Worm (Caenorhabditis elegans) whole organism, late embryonic: ENCODE measurements around the gene anmt-2.

ENCODE experiments used
- C08G9.2 ChIP-seq: sonication (generic microtip); optimal IDR thresholded peaks from 2 replicates; lab custom pipeline; 2016; ENCODE audit warnings: mild to moderate bottlenecking, missing genetic modification characterization, moderate library complexity, missing compliant biosample characterization
- C38D4.7 ChIP-seq: fragments of 200-800 bp; sonication (Bioruptor generic); optimal IDR thresholded peaks from 2 replicates; lab custom pipeline; 2018; ENCODE audit warnings: mild to moderate bottlenecking, missing genetic modification characterization, moderate library complexity, missing compliant biosample characterization
- K09A11.1 ChIP-seq: sonication (generic microtip); optimal IDR thresholded peaks from 2 replicates; lab custom pipeline; 2017; ENCODE audit warnings: antibody characterized with exemption, mild to moderate bottlenecking, missing genetic modification characterization, missing compliant biosample characterization; ENCODE audit not compliant: insufficient read depth
- T23F11.4 ChIP-seq: fragments of 200-800 bp; sonication (Bioruptor generic); optimal IDR thresholded peaks from 2 replicates; lab custom pipeline; 2018; ENCODE audit warnings: mild to moderate bottlenecking, missing genetic modification characterization, missing compliant biosample characterization
- ama-1 ChIP-seq: fragments of 150-350 bp; optimal IDR thresholded peaks from 2 replicates; lab custom pipeline; 2014
- ceh-14 ChIP-seq: sonication (generic microtip); optimal IDR thresholded peaks from 2 replicates; lab custom pipeline; 2016; ENCODE audit warnings: missing genotype, missing genetic modification characterization, missing compliant biosample characterization
- ceh-2 ChIP-seq: sonication (generic microtip); optimal IDR thresholded peaks from 2 replicates; lab custom pipeline; 2016; ENCODE audit warnings: missing genotype, missing genetic modification characterization, missing compliant biosample characterization
- ceh-34 ChIP-seq: sonication (generic microtip); optimal IDR thresholded peaks from 2 replicates; lab custom pipeline; 2016; ENCODE audit warnings: mild to moderate bottlenecking, missing genetic modification characterization, missing compliant biosample characterization
- ceh-48 ChIP-seq: sonication (generic microtip); optimal IDR thresholded peaks from 2 replicates; lab custom pipeline; 2016; ENCODE audit warnings: missing genetic modification characterization, inconsistent platforms, missing compliant biosample characterization
- ceh-6 ChIP-seq: fragments of 200-800 bp; sonication (Bioruptor generic); optimal IDR thresholded peaks from 2 replicates; lab custom pipeline; 2018; ENCODE audit warnings: mild to moderate bottlenecking, missing genetic modification characterization, missing compliant biosample characterization
- ceh-9 ChIP-seq: sonication (generic microtip); optimal IDR thresholded peaks from 2 replicates; lab custom pipeline; 2016; ENCODE audit warnings: mild to moderate bottlenecking, missing genetic modification characterization, inconsistent platforms, missing compliant biosample characterization
- che-1 ChIP-seq: sonication (generic microtip); optimal IDR thresholded peaks from 2 replicates; lab custom pipeline; 2016; ENCODE audit warnings: mild to moderate bottlenecking, missing genetic modification characterization, missing compliant biosample characterization
- elt-2 ChIP-seq: sonication (generic microtip); optimal IDR thresholded peaks from 2 replicates; lab custom pipeline; 2016; ENCODE audit warnings: missing genetic modification reagents, missing genetic modification characterization, missing compliant biosample characterization
- elt-4 ChIP-seq: sonication (generic microtip); optimal IDR thresholded peaks from 2 replicates; lab custom pipeline; 2016; ENCODE audit warnings: missing genetic modification characterization, missing compliant biosample characterization
- eyg-1 ChIP-seq: sonication (generic microtip); optimal IDR thresholded peaks from 2 replicates; lab custom pipeline; 2016; ENCODE audit warnings: missing genotype, missing genetic modification characterization, missing compliant biosample characterization
- fax-1 ChIP-seq: sonication (generic microtip); optimal IDR thresholded peaks from 2 replicates; lab custom pipeline; 2016; ENCODE audit warnings: missing genotype, missing genetic modification characterization, missing compliant biosample characterization
- fkh-10 ChIP-seq: fragments of 150-350 bp; optimal IDR thresholded peaks from 2 replicates; lab custom pipeline; 2014; ENCODE audit warnings: missing biosample characterization, missing genetic modification reagents, missing genetic modification characterization
- fkh-6 ChIP-seq: sonication (generic microtip); optimal IDR thresholded peaks from 2 replicates; lab custom pipeline; 2016; ENCODE audit warnings: missing genetic modification characterization, missing compliant biosample characterization
- hlh-13 ChIP-seq: fragments of 200-800 bp; sonication (Bioruptor generic); optimal IDR thresholded peaks from 2 replicates; lab custom pipeline; 2018; ENCODE audit warnings: mild to moderate bottlenecking, missing genetic modification characterization, missing compliant biosample characterization
- hlh-15 ChIP-seq: sonication (generic microtip); optimal IDR thresholded peaks from 2 replicates; lab custom pipeline; 2016; ENCODE audit warnings: missing genetic modification characterization, missing compliant biosample characterization
- nfya-1 ChIP-seq: sonication (generic microtip); optimal IDR thresholded peaks from 2 replicates; lab custom pipeline; 2017; ENCODE audit warnings: missing genetic modification characterization, mild to moderate bottlenecking, missing compliant biosample characterization, antibody characterized with exemption, moderate library complexity
- nhr-11 ChIP-seq: fragments of 150-350 bp; optimal IDR thresholded peaks from 2 replicates; lab custom pipeline; 2014; ENCODE audit warnings: missing biosample characterization, missing genetic modification characterization
- nhr-232 ChIP-seq: sonication (generic microtip); optimal IDR thresholded peaks from 2 replicates; lab custom pipeline; 2016; ENCODE audit warnings: missing genetic modification characterization, missing compliant biosample characterization
- odd-2 ChIP-seq: sonication (generic microtip); optimal IDR thresholded peaks from 2 replicates; lab custom pipeline; 2017; ENCODE audit warnings: antibody characterized with exemption, mild to moderate bottlenecking, missing genetic modification characterization, missing compliant biosample characterization
- pag-3 ChIP-seq: sonication (generic microtip); optimal IDR thresholded peaks from 2 replicates; lab custom pipeline; 2016; ENCODE audit warnings: missing compliant biosample characterization, missing genetic modification characterization, borderline replicate concordance
- pat-9 ChIP-seq: fragments of 200-800 bp; sonication (Bioruptor generic); optimal IDR thresholded peaks from 2 replicates; lab custom pipeline; 2018; ENCODE audit warnings: mild to moderate bottlenecking, missing genetic modification characterization, moderate library complexity, missing compliant biosample characterization
- pha-4 ChIP-seq: fragments of 150-350 bp; optimal IDR thresholded peaks from 2 replicates; lab custom pipeline; 2018; ENCODE audit warnings: missing biosample characterization, missing genetic modification reagents, missing genetic modification characterization
- ref-2 ChIP-seq: sonication (generic microtip); optimal IDR thresholded peaks from 2 replicates; lab custom pipeline; 2016; ENCODE audit warnings: missing genetic modification characterization, missing compliant biosample characterization
- rnt-1 ChIP-seq: sonication (generic microtip); optimal IDR thresholded peaks from 2 replicates; lab custom pipeline; 2016; ENCODE audit warnings: missing genetic modification characterization, missing compliant biosample characterization
- sox-2 ChIP-seq: fragments of 200-800 bp; sonication (Bioruptor generic); IDR thresholded peaks from 2 replicates; pipeline ENCODE4 v1.3.6; 2022; ENCODE audit warnings: missing genetic modification reagents, missing genetic modification characterization, missing compliant biosample characterization
- sox-4 ChIP-seq: sonication (generic microtip); optimal IDR thresholded peaks from 2 replicates; lab custom pipeline; 2017; ENCODE audit warnings: mild to moderate bottlenecking, missing genetic modification characterization, inconsistent platforms, missing compliant biosample characterization
- syd-9 ChIP-seq: sonication (generic microtip); optimal IDR thresholded peaks from 2 replicates; lab custom pipeline; 2016; ENCODE audit warnings: mild to moderate bottlenecking, missing genetic modification characterization, moderate library complexity, missing compliant biosample characterization
- unc-55 ChIP-seq: sonication (generic microtip); optimal IDR thresholded peaks from 2 replicates; lab custom pipeline; 2017; ENCODE audit warnings: missing biosample characterization, missing genetic modification reagents, missing genetic modification characterization
- unc-86 ChIP-seq: sonication (generic microtip); optimal IDR thresholded peaks from 2 replicates; lab custom pipeline; 2016; ENCODE audit warnings: missing genetic modification characterization, missing compliant biosample characterization
- ztf-16 ChIP-seq: sonication (generic microtip); optimal IDR thresholded peaks from 2 replicates; lab custom pipeline; 2017; ENCODE audit warnings: missing genetic modification characterization, missing compliant biosample characterization

The anmt-2 gene

DNA sequence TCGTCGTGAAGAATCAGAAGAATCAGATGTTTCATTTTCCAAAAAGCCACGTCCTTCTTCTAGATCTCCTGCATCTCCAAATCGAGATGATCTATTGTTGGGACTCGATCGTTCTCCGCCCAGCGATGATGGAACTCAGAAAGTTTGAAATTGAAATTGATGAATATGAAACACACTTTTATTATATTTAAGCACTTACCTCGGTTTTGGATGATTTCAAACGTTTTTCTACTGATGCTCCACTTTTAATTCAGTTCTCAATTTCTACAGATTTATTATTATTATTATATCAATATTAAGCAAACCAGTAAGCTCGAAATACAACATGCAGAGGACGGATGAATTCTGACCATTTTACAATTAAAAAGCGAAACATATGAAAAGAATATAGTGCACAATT is 3.0 kb downstream of the anmt-2 start:
- TF ChIP-seq ceh-34 (tag; lab: Kevin White, UChicago) (no peak), T23F11.4 (GFP tag; lab: Kevin White, UChicago) (no peak), ref-2 (tag; lab: Kevin White, UChicago) (no peak), ceh-2 (tag; lab: Kevin White, UChicago) (no peak), elt-4 (no peak), fkh-10 (no peak), C08G9.2 (tag; lab: Kevin White, UChicago) (no peak), nhr-232 (tag; lab: Kevin White, UChicago) (no peak), rnt-1 (tag; lab: Kevin White, UChicago) (no peak), C38D4.7 (no peak), pha-4 (tag; lab: Kevin White, UChicago) (no peak), syd-9 (tag; lab: Kevin White, UChicago) (no peak), fkh-6 (tag; lab: Kevin White, UChicago) (no peak), ama-1 (lab: Kevin White, UChicago) (no peak), fax-1 (no peak), eyg-1 (tag; lab: Kevin White, UChicago) (no peak), nhr-11 (tag; lab: Kevin White, UChicago) (no peak), sox-4 (tag; lab: Kevin White, UChicago) (no peak), pag-3 (tag; lab: Kevin White, UChicago) (no peak)
- TF ChIP-seq, all 69 proteins: peak for 0

- TF ChIP-seq fkh-10 (no peak), elt-2 (tag; lab: Kevin White, UChicago) (peak; percentile 31)
Measured at ce11 chrIII:6149467-6150072, 8.0 kb downstream of the anmt-2 start, which contains the start of the genes wht-7 and Y42G9A.1. Gene wht-7 (minus strand): TSS chrIII:6149597. Gene Y42G9A.1 (plus strand): TSS chrIII:6149961.

- TF ChIP-seq unc-86 (tag; lab: Kevin White, UChicago): no peak
- TF ChIP-seq ceh-14 (tag; lab: Kevin White, UChicago): no peak
- TF ChIP-seq sox-2 (GFP tag; lab: Robert Waterston, UW): no peak
- no peak for TF ChIP-seq ceh-48
- TF ChIP-seq fkh-6 (tag; lab: Kevin White, UChicago): no peak
- no peak for TF ChIP-seq hlh-13 (GFP tag; lab: Kevin White, UChicago)
- no peak for TF ChIP-seq pha-4 (tag; lab: Kevin White, UChicago)
- TF ChIP-seq C08G9.2 (tag; lab: Kevin White, UChicago): no peak
- TF ChIP-seq K09A11.1 (tag; lab: Kevin White, UChicago): no peak
- no peak for TF ChIP-seq unc-55 (GFP tag; lab: Kevin White, UChicago)
- TF ChIP-seq fax-1: no peak
- no peak for TF ChIP-seq che-1
- TF ChIP-seq nfya-1: no peak
- no peak for TF ChIP-seq elt-2 (tag; lab: Kevin White, UChicago)
- no peak for TF ChIP-seq ztf-16 (tag; lab: Kevin White, UChicago)
- TF ChIP-seq ceh-9 (tag; lab: Kevin White, UChicago): no peak
Measured at ce11 chrIII:6148684-6149083, 8.9 kb downstream of the anmt-2 start.

ce11 chrIII:6147903-6148302 is 9.7 kb downstream of the anmt-2 start, which contains the start of gene Y42G9A.2:
Gene Y42G9A.2 (plus strand): TSS chrIII:6148186.
- no peak for TF ChIP-seq syd-9 (tag; lab: Kevin White, UChicago)
- no peak for TF ChIP-seq pat-9 (tag; lab: Kevin White, UChicago)
- TF ChIP-seq nhr-232 (tag; lab: Kevin White, UChicago): no peak
- TF ChIP-seq C08G9.2 (tag; lab: Kevin White, UChicago): no peak
- TF ChIP-seq ceh-6: no peak
- TF ChIP-seq hlh-15 (tag; lab: Kevin White, UChicago): no peak
- TF ChIP-seq ama-1 (lab: Kevin White, UChicago): no peak
- no peak for TF ChIP-seq odd-2 (tag; lab: Kevin White, UChicago)
